1 worm cellular context compared by ENCODE assay signal in genomic region chrV:4844591-4844990, ce11.
TF ChIP-seq lines count a peak whose summit lies in the region.

Gene abhd-5.2, plus strand, starts transcription at chrV:4844685.

TF ChIP-seq in whole organism, L1 larva, 84 proteins besides CTCF, POLR2A, EP300 and RAD21 (continued from another document):
- TF ChIP-seq unc-130 (tag; optimal IDR thresholded peaks at IDR 0.05; lab: Kevin White, UChicago), result peak; percentile 14
- peak; percentile 63 for TF ChIP-seq nhr-237 (tag; optimal IDR thresholded peaks at IDR 0.05; lab: Kevin White, UChicago)
- peak; percentile 53 for TF ChIP-seq rnt-1 (tag; optimal IDR thresholded peaks at IDR 0.05; lab: Kevin White, UChicago)
- no peak for TF ChIP-seq nhr-77 (tag; optimal IDR thresholded peaks at IDR 0.05; lab: Kevin White, UChicago)
- TF ChIP-seq nhr-85 (tag; lab: Kevin White, UChicago), result peak; percentile 16
- TF ChIP-seq nhr-20 (tag; optimal IDR thresholded peaks at IDR 0.05; lab: Kevin White, UChicago), result peak; percentile 70
- no peak for TF ChIP-seq fkh-10 (GFP tag; optimal IDR thresholded peaks at IDR 0.05; lab: Kevin White, UChicago)
- TF ChIP-seq aly-2 (tag; optimal IDR thresholded peaks at IDR 0.05; lab: Kevin White, UChicago), result no peak
- TF ChIP-seq mef-2 (tag; optimal IDR thresholded peaks at IDR 0.05; lab: Kevin White, UChicago), result no peak
- no peak for TF ChIP-seq nhr-76 (tag; optimal IDR thresholded peaks at IDR 0.05; lab: Kevin White, UChicago)
- TF ChIP-seq ceh-88 (GFP tag; IDR thresholded peaks at IDR 0.05; lab: Robert Waterston, UW), result no peak
- no peak for TF ChIP-seq ztf-4 (tag; optimal IDR thresholded peaks at IDR 0.05; lab: Kevin White, UChicago)
- TF ChIP-seq lsy-2 (tag; optimal IDR thresholded peaks at IDR 0.05; lab: Kevin White, UChicago), result peak; percentile 39 to 55
- peak; percentile 35 for TF ChIP-seq tbx-2 (tag; optimal IDR thresholded peaks at IDR 0.05; lab: Kevin White, UChicago)
- no peak for TF ChIP-seq tlp-1 (tag; optimal IDR thresholded peaks at IDR 0.05; lab: Kevin White, UChicago)
- peak in 1 of 2 experiments; percentile 59 for TF ChIP-seq mdl-1 (tag; optimal IDR thresholded peaks at IDR 0.05; lab: Kevin White, UChicago)
- no peak for TF ChIP-seq mab-9 (GFP tag; IDR thresholded peaks at IDR 0.05; lab: Robert Waterston, UW)
- TF ChIP-seq zag-1 (tag; optimal IDR thresholded peaks at IDR 0.05; lab: Kevin White, UChicago), result no peak
- peak; percentile 32 for TF ChIP-seq swsn-7 (tag; optimal IDR thresholded peaks at IDR 0.05; lab: Kevin White, UChicago)
- no peak for TF ChIP-seq lin-13 (GFP tag; optimal IDR thresholded peaks at IDR 0.05; lab: Kevin White, UChicago)
- peak; percentile 7 for TF ChIP-seq dsc-1 (tag; optimal IDR thresholded peaks at IDR 0.05; lab: Kevin White, UChicago)
- TF ChIP-seq C34B4.2 (tag; optimal IDR thresholded peaks at IDR 0.05; lab: Kevin White, UChicago), result no peak
- TF ChIP-seq vab-15 (tag; optimal IDR thresholded peaks at IDR 0.05; lab: Kevin White, UChicago), result no peak
- TF ChIP-seq skn-1 (tag; optimal IDR thresholded peaks at IDR 0.05; lab: Kevin White, UChicago), result peak; percentile 79
- TF ChIP-seq C16A3.4 (tag; optimal IDR thresholded peaks at IDR 0.05; lab: Kevin White, UChicago), result peak; percentile 9
- no peak for TF ChIP-seq unc-30 (tag; optimal IDR thresholded peaks at IDR 0.05; lab: Kevin White, UChicago)
- TF ChIP-seq xbp-1 (tag; optimal IDR thresholded peaks at IDR 0.05; lab: Kevin White, UChicago), result peak; percentile 14
- no peak for TF ChIP-seq pax-3 (tag; optimal IDR thresholded peaks at IDR 0.05; lab: Kevin White, UChicago)
- peak; percentile 12 for TF ChIP-seq F16B12.6 (tag; optimal IDR thresholded peaks at IDR 0.05; lab: Kevin White, UChicago)
